Worm (Caenorhabditis elegans) whole organism, mixed stage, embryonic: ENCODE measurements around the gene magu-1.

ENCODE experiments used
- M03D4.4 ChIP-seq: sonication (generic microtip); optimal IDR thresholded peaks from 2 replicates; lab custom pipeline; 2017; ENCODE audit warnings: mild to moderate bottlenecking, missing genetic modification characterization, missing compliant biosample characterization
- bed-3 ChIP-seq: fragments of 200-800 bp; sonication (Bioruptor generic); optimal IDR thresholded peaks from 3 replicates; lab custom pipeline; 2018; ENCODE audit warnings: mild to moderate bottlenecking, missing genetic modification characterization, moderate library complexity, missing compliant biosample characterization
- blmp-1 ChIP-seq: fragments of 150-350 bp; optimal IDR thresholded peaks from 2 replicates; lab custom pipeline; 2014; ENCODE audit warnings: missing biosample characterization, missing genetic modification characterization
- ceh-39 ChIP-seq: fragments of 150-350 bp; optimal IDR thresholded peaks from 2 replicates; lab custom pipeline; 2014; ENCODE audit warnings: missing biosample characterization, missing genetic modification characterization
- ceh-43 ChIP-seq: fragments of 200-800 bp; sonication (Bioruptor generic); optimal IDR thresholded peaks from 2 replicates; lab custom pipeline; 2018; ENCODE audit warnings: mild to moderate bottlenecking, missing genetic modification characterization, moderate library complexity, missing compliant biosample characterization
- ces-1 ChIP-seq: fragments of 150-350 bp; optimal IDR thresholded peaks from 2 replicates; lab custom pipeline; 2014; ENCODE audit warnings: missing biosample characterization, missing genetic modification reagents, missing genetic modification characterization
- cnd-1 ChIP-seq: fragments of 200-800 bp; sonication (Bioruptor generic); optimal IDR thresholded peaks from 2 replicates; lab custom pipeline; 2018; ENCODE audit warnings: mild to moderate bottlenecking, missing genetic modification characterization, missing compliant biosample characterization
- drap-1 ChIP-seq: fragments of 200-800 bp; sonication (Bioruptor generic); optimal IDR thresholded peaks from 3 replicates; lab custom pipeline; 2018; ENCODE audit warnings: mild to moderate bottlenecking, missing genetic modification characterization, missing compliant biosample characterization
- elt-1 ChIP-seq: sonication (generic microtip); optimal IDR thresholded peaks from 2 replicates; lab custom pipeline; 2017; ENCODE audit warnings: missing genetic modification characterization, mild to moderate bottlenecking, missing compliant biosample characterization, antibody characterized with exemption, moderate library complexity, borderline replicate concordance; ENCODE audit not compliant: insufficient read depth
- elt-3 ChIP-seq: fragments of 150-350 bp; optimal IDR thresholded peaks from 2 replicates; lab custom pipeline; 2014; ENCODE audit warnings: missing biosample characterization, missing genetic modification characterization
- flh-1 ChIP-seq: fragments of 200-800 bp; sonication (Bioruptor generic); optimal IDR thresholded peaks from 2 replicates; lab custom pipeline; 2018; ENCODE audit warnings: mild to moderate bottlenecking, missing genetic modification characterization, moderate library complexity, missing compliant biosample characterization
- ham-2 ChIP-seq: fragments of 200-800 bp; sonication (Bioruptor generic); optimal IDR thresholded peaks from 2 replicates; lab custom pipeline; 2018; ENCODE audit warnings: mild to moderate bottlenecking, missing genetic modification characterization, missing compliant biosample characterization
- hlh-1 ChIP-seq: fragments of 150-350 bp; optimal IDR thresholded peaks from 2 replicates; lab custom pipeline; 2014; ENCODE audit warnings: missing biosample characterization, missing genetic modification reagents, missing genetic modification characterization
- lin-13 ChIP-seq: fragments of 150-350 bp; optimal IDR thresholded peaks from 2 replicates; lab custom pipeline; 2014; ENCODE audit warnings: missing biosample characterization, missing genetic modification characterization
- lin-32 ChIP-seq: fragments of 200-800 bp; sonication (Bioruptor generic); optimal IDR thresholded peaks from 2 replicates; lab custom pipeline; 2018; ENCODE audit warnings: mild to moderate bottlenecking, missing genetic modification characterization, missing compliant biosample characterization
- lsy-2 ChIP-seq: fragments of 150-350 bp; optimal IDR thresholded peaks from 2 replicates; lab custom pipeline; 2014; ENCODE audit warnings: missing biosample characterization, missing genetic modification characterization
- mab-5 ChIP-seq: fragments of 150-350 bp; optimal IDR thresholded peaks from 2 replicates; lab custom pipeline; 2014; ENCODE audit warnings: missing biosample characterization, missing genetic modification characterization
- mep-1 ChIP-seq: fragments of 150-350 bp; optimal IDR thresholded peaks from 2 replicates; lab custom pipeline; 2017; ENCODE audit warnings: missing biosample characterization, missing genetic modification reagents, missing genetic modification characterization, inconsistent platforms
- mls-2 ChIP-seq: sonication (generic microtip); optimal IDR thresholded peaks from 2 replicates; lab custom pipeline; 2016; ENCODE audit warnings: mild to moderate bottlenecking, missing genetic modification characterization, moderate library complexity, missing compliant biosample characterization
- nhr-12 ChIP-seq: fragments of 150-350 bp; optimal IDR thresholded peaks from 2 replicates; lab custom pipeline; 2014; ENCODE audit warnings: missing biosample characterization, missing genetic modification characterization
- nhr-2 ChIP-seq: fragments of 150-350 bp; optimal IDR thresholded peaks from 2 replicates; lab custom pipeline; 2014; ENCODE audit warnings: missing biosample characterization, missing genetic modification characterization
- nhr-237 ChIP-seq: fragments of 150-350 bp; optimal IDR thresholded peaks from 2 replicates; lab custom pipeline; 2014; ENCODE audit warnings: missing biosample characterization, missing genetic modification characterization
- nhr-28 ChIP-seq: fragments of 150-350 bp; optimal IDR thresholded peaks from 2 replicates; lab custom pipeline; 2014; ENCODE audit warnings: missing biosample characterization, missing genetic modification characterization
- nhr-76 ChIP-seq: sonication (generic microtip); optimal IDR thresholded peaks from 2 replicates; lab custom pipeline; 2017; ENCODE audit warnings: missing biosample characterization, missing genetic modification characterization
- pha-4 ChIP-seq: fragments of 150-350 bp; optimal IDR thresholded peaks from 2 replicates; lab custom pipeline; 2018; ENCODE audit warnings: missing biosample characterization, missing genetic modification reagents, missing genetic modification characterization
- sem-2 ChIP-seq: fragments of 200-800 bp; sonication (Bioruptor generic); optimal IDR thresholded peaks from 2 replicates; lab custom pipeline; 2018; ENCODE audit warnings: mild to moderate bottlenecking, missing genetic modification characterization, missing compliant biosample characterization
- snpc-4 ChIP-seq: fragments of 150-350 bp; optimal IDR thresholded peaks from 2 replicates; lab custom pipeline; 2014; ENCODE audit warnings: missing biosample characterization, missing genetic modification characterization
- sptf-1 ChIP-seq: sonication (generic microtip); optimal IDR thresholded peaks from 2 replicates; lab custom pipeline; 2017; ENCODE audit warnings: mild to moderate bottlenecking, missing genetic modification characterization, moderate library complexity, missing compliant biosample characterization
- unc-39 ChIP-seq: fragments of 150-350 bp; optimal IDR thresholded peaks from 2 replicates; lab custom pipeline; 2014; ENCODE audit warnings: missing biosample characterization, missing genetic modification characterization
- unc-62 ChIP-seq: fragments of 150-350 bp; optimal IDR thresholded peaks from 2 replicates; lab custom pipeline; 2014; ENCODE audit warnings: missing biosample characterization, missing genetic modification reagents, missing genetic modification characterization
- zip-8 ChIP-seq: fragments of 150-350 bp; optimal IDR thresholded peaks from 2 replicates; lab custom pipeline; 2014; ENCODE audit warnings: missing biosample characterization, missing genetic modification characterization
- ztf-11 ChIP-seq: fragments of 150-350 bp; optimal IDR thresholded peaks from 2 replicates; lab custom pipeline; 2014; ENCODE audit warnings: missing biosample characterization, missing genetic modification characterization

Gene magu-1

ce11 chrIII:491090-491597 lies 19.6 kb upstream of the magu-1 start, which contains the start of gene unc-45:
Gene unc-45 (plus strand): TSS chrIII:491547.
- TF ChIP-seq nhr-237 = no peak
- peak; percentile 38 for TF ChIP-seq ces-1
- peak; percentile 28 for TF ChIP-seq lsy-2 (tag; lab: Kevin White, UChicago)
- no peak for TF ChIP-seq ham-2
- no peak for TF ChIP-seq sptf-1 (tag; lab: Kevin White, UChicago)
- TF ChIP-seq mls-2 = no peak
- TF ChIP-seq mab-5 (tag; lab: Kevin White, UChicago) = no peak
- no peak for TF ChIP-seq bed-3
- TF ChIP-seq elt-1 (tag; lab: Kevin White, UChicago) = no peak
- TF ChIP-seq cnd-1 (tag; lab: Kevin White, UChicago) = no peak
- TF ChIP-seq ceh-39 (tag; lab: Kevin White, UChicago) = no peak
- no peak for TF ChIP-seq flh-1 (GFP tag; lab: Kevin White, UChicago)
- no peak for TF ChIP-seq drap-1 (GFP tag; lab: Kevin White, UChicago)
- TF ChIP-seq elt-3 = no peak
- TF ChIP-seq blmp-1 (tag; lab: Kevin White, UChicago) = no peak
- no peak for TF ChIP-seq ztf-11 (tag; lab: Kevin White, UChicago)
- TF ChIP-seq snpc-4 (tag; lab: Kevin White, UChicago) = no peak
- TF ChIP-seq, all 35 proteins: peak for 2

ce11 chrIII:488464-488863 lies 17.0 kb upstream of the magu-1 start, which contains the start of gene F30H5.5:
Gene F30H5.5 (plus strand): TSS chrIII:488764.
- TF ChIP-seq elt-3 (no peak), lin-32 (GFP tag; lab: Kevin White, UChicago) (no peak), unc-62 (GFP tag; lab: Kevin White, UChicago) (no peak), nhr-2 (no peak), ces-1 (no peak), ceh-43 (GFP tag; lab: Kevin White, UChicago) (no peak), ceh-39 (tag; lab: Kevin White, UChicago) (no peak), pha-4 (tag; lab: Kevin White, UChicago) (no peak), zip-8 (tag; lab: Kevin White, UChicago) (no peak), nhr-28 (tag; lab: Kevin White, UChicago) (no peak), M03D4.4 (tag; lab: Kevin White, UChicago) (no peak), nhr-76 (tag; lab: Kevin White, UChicago) (no peak)

DNA sequence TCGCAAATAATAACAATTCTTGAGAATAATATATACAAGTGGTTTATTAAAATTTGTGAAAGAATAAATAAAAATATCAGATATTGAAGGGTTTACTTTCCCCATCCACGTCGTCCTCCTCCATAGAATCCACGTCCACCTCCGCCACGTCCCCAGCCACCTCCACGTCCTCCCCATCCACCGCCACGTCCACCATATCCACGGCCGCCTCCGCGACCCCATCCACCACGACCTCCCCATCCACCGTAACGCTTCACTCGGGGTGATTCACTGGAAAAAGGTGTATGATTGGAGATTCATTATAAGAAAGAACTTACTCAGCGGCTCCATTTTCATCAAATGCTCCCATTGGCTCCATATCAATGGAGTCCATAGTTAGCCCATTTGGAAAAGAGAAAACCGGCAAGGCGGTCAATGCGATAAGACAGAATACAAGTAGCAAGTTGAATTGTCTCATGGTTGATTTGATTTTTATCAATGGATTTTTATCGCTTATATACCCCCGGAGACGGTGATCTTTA lies 14.6 kb upstream of the magu-1 start, which contains the start of gene nlp-32:
Gene nlp-32 (minus strand): TSS at position 471 of the 521 bp plus-strand sequence.
- TF ChIP-seq mab-5 (tag; lab: Kevin White, UChicago) (no peak), ceh-43 (GFP tag; lab: Kevin White, UChicago) (no peak), snpc-4 (tag; lab: Kevin White, UChicago) (no peak), mls-2 (no peak), nhr-76 (tag; lab: Kevin White, UChicago) (no peak), flh-1 (GFP tag; lab: Kevin White, UChicago) (no peak), bed-3 (no peak), lsy-2 (tag; lab: Kevin White, UChicago) (no peak), lin-13 (tag; lab: Kevin White, UChicago) (no peak), mep-1 (tag; lab: Kevin White, UChicago) (no peak), nhr-237 (no peak), lin-32 (GFP tag; lab: Kevin White, UChicago) (no peak), drap-1 (GFP tag; lab: Kevin White, UChicago) (no peak), unc-39 (tag; lab: Kevin White, UChicago) (no peak), ceh-39 (tag; lab: Kevin White, UChicago) (no peak)

- no peak for TF ChIP-seq sem-2 (GFP tag; lab: Kevin White, UChicago)
- no peak for TF ChIP-seq hlh-1 (tag; lab: Kevin White, UChicago)
- TF ChIP-seq snpc-4 (tag; lab: Kevin White, UChicago) = no peak
- no peak for TF ChIP-seq bed-3
- no peak for TF ChIP-seq drap-1 (GFP tag; lab: Kevin White, UChicago)
- no peak for TF ChIP-seq ces-1
- no peak for TF ChIP-seq ceh-39 (tag; lab: Kevin White, UChicago)
- TF ChIP-seq nhr-28 (tag; lab: Kevin White, UChicago) = no peak
- TF ChIP-seq nhr-12 = no peak
These were observed 12.1 kb upstream of the magu-1 start, which contains the start of gene F10C5.3 for ce11 chrIII:483556-483955. Gene F10C5.3 (plus strand): TSS chrIII:483868.
